Fruit fly (Drosophila melanogaster) whole organism, embryonic: ENCODE measurements around the gene CG6067.

Source experiments
- B-H2 ChIP-seq: fragments of 200-800 bp; sonication (Bioruptor generic); optimal IDR thresholded peaks from 2 replicates; lab custom pipeline; 2018; ENCODE audit warnings: missing biosample characterization, mild to moderate bottlenecking, missing genetic modification characterization
- BEAF-32 ChIP-seq: fragments of 200-800 bp; sonication (Bioruptor generic); optimal IDR thresholded peaks from 3 replicates; lab custom pipeline; 2017; ENCODE audit warnings: missing biosample characterization, missing genetic modification characterization, mild to moderate bottlenecking, moderate library complexity, missing genetic modification reagents
- Bgb ChIP-seq: fragments of 200-800 bp; sonication (Bioruptor generic); IDR thresholded peaks from 2 replicates; pipeline ENCODE4 v1.3.6; 2022; ENCODE audit warnings: missing biosample characterization, missing genetic modification characterization; ENCODE audit not compliant: partially characterized antibody
- CG10543 ChIP-seq: fragments of 200-800 bp; sonication (Bioruptor generic); optimal IDR thresholded peaks from 3 replicates; lab custom pipeline; 2017; ENCODE audit warnings: missing biosample characterization, mild to moderate bottlenecking, missing genetic modification characterization, moderate library complexity
- CG13123 ChIP-seq: fragments of 200-800 bp; sonication (Bioruptor generic); optimal IDR thresholded peaks from 2 replicates; lab custom pipeline; 2016; ENCODE audit warnings: missing biosample characterization, missing genetic modification characterization
- CG16815 ChIP-seq: fragments of 200-800 bp; sonication (Bioruptor generic); optimal IDR thresholded peaks from 3 replicates; lab custom pipeline; 2017; ENCODE audit warnings: missing biosample characterization, mild to moderate bottlenecking, missing genetic modification characterization
- CG17912 ChIP-seq: fragments of 200-800 bp; sonication (Bioruptor generic); optimal IDR thresholded peaks from 2 replicates; lab custom pipeline; 2018; ENCODE audit warnings: missing biosample characterization, mild to moderate bottlenecking, missing genetic modification characterization
- CG2129 ChIP-seq: fragments of 200-800 bp; sonication (Bioruptor generic); IDR thresholded peaks from 2 replicates; pipeline ENCODE4 v1.3.6; 2022; ENCODE audit warnings: missing biosample characterization, missing genetic modification characterization; ENCODE audit not compliant: partially characterized antibody
- CG3847 ChIP-seq: fragments of 200-800 bp; sonication (Bioruptor generic); IDR thresholded peaks from 2 replicates; pipeline ENCODE4 v1.3.6; 2022; ENCODE audit warnings: missing biosample characterization, missing genetic modification characterization
- CG3995 ChIP-seq: fragments of 200-800 bp; sonication (Bioruptor generic); optimal IDR thresholded peaks from 3 replicates; lab custom pipeline; 2016; ENCODE audit warnings: missing biosample characterization, missing genetic modification characterization
- CG7357 ChIP-seq: fragments of 200-800 bp; sonication (Bioruptor generic); IDR thresholded peaks from 3 replicates; pipeline ENCODE4 v1.3.6; 2022; ENCODE audit warnings: missing biosample characterization, missing genetic modification characterization
- CG9817 ChIP-seq: fragments of 200-800 bp; sonication (Bioruptor generic); optimal IDR thresholded peaks from 2 replicates; lab custom pipeline; 2018; ENCODE audit warnings: missing biosample characterization, mild to moderate bottlenecking, missing genetic modification characterization, moderate library complexity
- CG9932 ChIP-seq: fragments of 200-800 bp; sonication (Bioruptor generic); IDR thresholded peaks from 2 replicates; pipeline ENCODE4 v1.3.6; 2022; ENCODE audit warnings: missing biosample characterization, missing genetic modification characterization
- CTCF ChIP-seq: fragments of 200-800 bp; sonication (Bioruptor generic); optimal IDR thresholded peaks from 2 replicates; lab custom pipeline; 2017; ENCODE audit warnings: missing biosample characterization, mild to moderate bottlenecking, missing genetic modification characterization, moderate library complexity
- CoRest ChIP-seq: fragments of 200-800 bp; sonication (Bioruptor generic); optimal IDR thresholded peaks from 3 replicates; lab custom pipeline; 2018; ENCODE audit warnings: missing biosample characterization, mild to moderate bottlenecking, missing genetic modification characterization, moderate library complexity
- Dll ChIP-seq: fragments of 200-800 bp; sonication (Bioruptor generic); IDR thresholded peaks from 4 replicates; pipeline ENCODE4 v1.3.6; 2022; ENCODE audit warnings: missing biosample characterization, missing genetic modification characterization; ENCODE audit not compliant: partially characterized antibody
- Doc3 ChIP-seq: fragments of 200-800 bp; sonication (Bioruptor generic); IDR thresholded peaks from 3 replicates; pipeline ENCODE4 v1.3.6; 2022; ENCODE audit warnings: missing biosample characterization, missing genetic modification characterization; ENCODE audit not compliant: partially characterized antibody
- E2f2 ChIP-seq: fragments of 200-800 bp; sonication (Bioruptor generic); IDR thresholded peaks from 2 replicates; pipeline ENCODE4 v1.3.6; 2022; ENCODE audit warnings: missing biosample characterization, missing genetic modification characterization
- GATAe ChIP-seq: fragments of 200-800 bp; sonication (Bioruptor generic); conservative IDR thresholded peaks from 2 replicates; pipeline ENCODE4 v1.3.6; 2022; ENCODE audit warnings: missing biosample characterization, missing genetic modification characterization
- Opbp ChIP-seq: fragments of 200-800 bp; sonication (Bioruptor generic); IDR thresholded peaks from 3 replicates; pipeline ENCODE4 v1.3.6; 2022; ENCODE audit warnings: missing biosample characterization, missing genetic modification characterization; ENCODE audit not compliant: partially characterized antibody
- Scr ChIP-seq: fragments of 200-800 bp; sonication (Bioruptor generic); IDR thresholded peaks from 2 replicates; pipeline ENCODE4 v1.3.6; 2022; ENCODE audit warnings: missing biosample characterization, missing genetic modification characterization; ENCODE audit not compliant: partially characterized antibody
- TFAM ChIP-seq: fragments of 200-800 bp; sonication (Bioruptor generic); optimal IDR thresholded peaks from 2 replicates; lab custom pipeline; 2017; ENCODE audit warnings: missing biosample characterization, missing genetic modification characterization, inconsistent platforms
- Trl ChIP-seq, 3 experiments: fragments of >200 bp in 2 of 3; fragments of 200-800 bp in 1 of 3; sonication (Bioruptor generic) in 1 of 3; optimal IDR thresholded peaks; 2 replicates in 1 of 3; 3 replicates in 2 of 3; lab custom pipeline; 2016 to 2017; ENCODE audit warnings: missing biosample characterization in 1 of 3, missing genetic modification characterization in 1 of 3
- Usf ChIP-seq: fragments of 200-800 bp; sonication (Bioruptor generic); optimal IDR thresholded peaks from 2 replicates; lab custom pipeline; 2017; ENCODE audit warnings: missing genotype, missing biosample characterization, missing genetic modification characterization
- amos ChIP-seq: fragments of 200-800 bp; sonication (Bioruptor generic); IDR thresholded peaks from 2 replicates; pipeline ENCODE4 v1.3.6; 2022; ENCODE audit warnings: missing biosample characterization, missing genetic modification characterization; ENCODE audit not compliant: partially characterized antibody
- aop ChIP-seq: fragments of 200-800 bp; sonication (Bioruptor generic); IDR thresholded peaks from 2 replicates; pipeline ENCODE4 v1.3.6; 2022; ENCODE audit warnings: missing biosample characterization, missing genetic modification characterization
- chinmo ChIP-seq: fragments of 200-800 bp; sonication (Bioruptor generic); IDR thresholded peaks from 4 replicates; pipeline ENCODE4 v1.3.6; 2022; ENCODE audit warnings: missing biosample characterization, missing genetic modification characterization; ENCODE audit not compliant: partially characterized antibody
- chn ChIP-seq: fragments of 200-800 bp; sonication (Bioruptor generic); optimal IDR thresholded peaks from 2 replicates; lab custom pipeline; 2016; ENCODE audit warnings: missing biosample characterization, missing genetic modification characterization
- esg ChIP-seq: fragments of 200-800 bp; sonication (Bioruptor generic); conservative IDR thresholded peaks from 2 replicates; pipeline ENCODE4 v1.3.6; 2022; ENCODE audit warnings: missing biosample characterization, missing genetic modification characterization
- exex ChIP-seq: fragments of 200-800 bp; sonication (Bioruptor generic); optimal IDR thresholded peaks from 4 replicates; lab custom pipeline; 2018; ENCODE audit warnings: missing biosample characterization, mild to moderate bottlenecking, missing genetic modification characterization, moderate library complexity
- grn ChIP-seq: fragments of 200-800 bp; sonication (Bioruptor generic); optimal IDR thresholded peaks from 3 replicates; lab custom pipeline; 2017; ENCODE audit warnings: missing biosample characterization, missing genetic modification characterization
- lab ChIP-seq: fragments of 200-800 bp; sonication (Bioruptor generic); optimal IDR thresholded peaks from 3 replicates; lab custom pipeline; 2017; ENCODE audit warnings: missing biosample characterization, missing genetic modification characterization, mild to moderate bottlenecking, moderate library complexity, missing genetic modification reagents
- lov ChIP-seq, 2 experiments: fragments of 200-800 bp in 1 of 2; fragments of >200 bp in 1 of 2; sonication (Bioruptor generic) in 1 of 2; IDR thresholded peaks in 1 of 2; optimal IDR thresholded peaks in 1 of 2; 2 replicates in 1 of 2; 3 replicates in 1 of 2; pipeline versions ENCODE4 v1.3.6 to Lab custom; 2017 to 2022; ENCODE audit warnings: missing biosample characterization in 1 of 2, missing genetic modification characterization in 1 of 2
- mirr ChIP-seq: fragments of 200-800 bp; sonication (Bioruptor generic); optimal IDR thresholded peaks from 3 replicates; lab custom pipeline; 2018; ENCODE audit warnings: missing biosample characterization, mild to moderate bottlenecking, missing genetic modification characterization
- row ChIP-seq: fragments of 200-800 bp; sonication (Bioruptor generic); IDR thresholded peaks from 3 replicates; pipeline ENCODE4 v1.3.6; 2022; ENCODE audit warnings: missing biosample characterization, missing genetic modification characterization
- salm ChIP-seq: fragments of 200-800 bp; sonication (Bioruptor generic); optimal IDR thresholded peaks from 2 replicates; lab custom pipeline; 2018; ENCODE audit warnings: missing biosample characterization, mild to moderate bottlenecking, missing genetic modification characterization
- sima ChIP-seq: fragments of 200-800 bp; sonication (Bioruptor generic); optimal IDR thresholded peaks from 2 replicates; lab custom pipeline; 2016; ENCODE audit warnings: missing biosample characterization, missing genetic modification characterization
- sna ChIP-seq: fragments of 200-800 bp; sonication (Bioruptor generic); IDR thresholded peaks from 2 replicates; pipeline ENCODE4 v1.3.6; 2022; ENCODE audit warnings: missing biosample characterization, missing genetic modification characterization; ENCODE audit not compliant: partially characterized antibody
- sug ChIP-seq: fragments of 200-800 bp; optimal IDR thresholded peaks from 2 replicates; lab custom pipeline; 2019; ENCODE audit warnings: missing biosample characterization, mild to moderate bottlenecking, missing genetic modification characterization, moderate library complexity
- tup ChIP-seq: fragments of 200-800 bp; sonication (Bioruptor generic); optimal IDR thresholded peaks from 2 replicates; lab custom pipeline; 2016; ENCODE audit warnings: missing biosample characterization, mild to moderate bottlenecking, missing genetic modification characterization, moderate library complexity
- unc-4 ChIP-seq: fragments of 200-800 bp; sonication (Bioruptor generic); IDR thresholded peaks from 2 replicates; pipeline ENCODE4 v1.3.6; 2022; ENCODE audit warnings: missing biosample characterization, missing genetic modification characterization; ENCODE audit not compliant: partially characterized antibody
- vnd ChIP-seq: fragments of 200-800 bp; sonication (Bioruptor generic); IDR thresholded peaks from 3 replicates; pipeline ENCODE4 v1.3.6; 2022; ENCODE audit warnings: missing biosample characterization, missing genetic modification characterization; ENCODE audit not compliant: partially characterized antibody

CG6067 gene

DNA sequence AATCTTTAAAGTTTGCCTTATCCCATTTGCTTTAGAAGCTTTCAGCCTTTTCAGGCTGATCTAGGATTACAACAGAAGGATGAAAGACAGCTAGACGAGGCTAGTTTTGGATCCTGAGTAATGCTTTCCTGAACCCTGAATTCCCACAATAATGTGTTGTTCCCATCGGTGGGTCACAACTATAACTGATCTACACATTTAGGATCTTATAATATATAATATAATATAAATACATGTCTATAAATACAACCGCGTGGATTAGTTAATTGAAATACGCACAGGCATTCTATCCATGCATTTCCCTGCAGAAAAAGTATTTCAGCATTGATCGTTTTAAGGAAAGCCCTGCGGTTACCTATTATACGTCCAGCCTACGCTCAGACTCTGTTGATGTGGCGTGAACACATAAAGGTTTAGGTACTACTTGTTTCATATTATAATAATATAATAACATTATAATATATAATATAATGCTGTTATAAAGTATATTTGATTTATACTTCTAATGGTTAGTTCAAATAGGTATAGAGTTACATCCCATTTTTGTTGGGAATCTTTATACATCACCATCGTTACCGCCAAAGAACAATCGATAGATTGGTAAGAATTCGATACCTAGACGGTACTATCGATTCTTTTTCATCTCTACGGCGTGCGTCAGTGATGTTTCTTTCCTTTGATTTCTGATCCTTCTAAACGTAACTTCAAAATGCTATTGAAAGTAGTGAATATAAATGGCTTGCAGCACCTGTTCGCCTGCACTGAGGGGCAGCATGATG lies 10.2 kb upstream of the CG6067 start, which contains the start of gene CG32756 (continued):
- peak; percentile 72 for TF ChIP-seq amos (GFP tag; lab: Robert Waterston, UW)
- TF ChIP-seq Scr (GFP tag; lab: Robert Waterston, UW) = peak; percentile 72
- TF ChIP-seq sna (GFP tag; lab: Robert Waterston, UW) = peak; percentile 52; the same call in 1 of the 2 replicates
- TF ChIP-seq Doc3 (GFP tag; lab: Robert Waterston, UW) = peak; percentile 50; the same call in 1 of the 3 replicates
- TF ChIP-seq BEAF-32 (GFP tag; lab: Kevin White, UChicago) = peak; percentile 38
- peak; percentile 69 for TF ChIP-seq Bgb (GFP tag; lab: Robert Waterston, UW)
- TF ChIP-seq Opbp = peak; percentile 71; the same call in 2 of the 3 replicates
- peak; percentile 65; the same call in 1 of the 2 replicates for TF ChIP-seq unc-4
- TF ChIP-seq row (GFP tag; lab: Robert Waterston, UW) = 0 out of 3 replicates have a peak, but pooled peaks have one; percentile 37
- peak; percentile 59; the same call in 1 of the 3 replicates for TF ChIP-seq CG7357 (GFP tag; lab: Robert Waterston, UW)
- TF ChIP-seq CG2129 (GFP tag; lab: Robert Waterston, UW) = peak; percentile 31; the same call in 1 of the 2 replicates
- peak; percentile 76 for TF ChIP-seq Dll (GFP tag; lab: Robert Waterston, UW)
- TF ChIP-seq vnd = peak; percentile 50; the same call in 1 of the 3 replicates

DNA sequence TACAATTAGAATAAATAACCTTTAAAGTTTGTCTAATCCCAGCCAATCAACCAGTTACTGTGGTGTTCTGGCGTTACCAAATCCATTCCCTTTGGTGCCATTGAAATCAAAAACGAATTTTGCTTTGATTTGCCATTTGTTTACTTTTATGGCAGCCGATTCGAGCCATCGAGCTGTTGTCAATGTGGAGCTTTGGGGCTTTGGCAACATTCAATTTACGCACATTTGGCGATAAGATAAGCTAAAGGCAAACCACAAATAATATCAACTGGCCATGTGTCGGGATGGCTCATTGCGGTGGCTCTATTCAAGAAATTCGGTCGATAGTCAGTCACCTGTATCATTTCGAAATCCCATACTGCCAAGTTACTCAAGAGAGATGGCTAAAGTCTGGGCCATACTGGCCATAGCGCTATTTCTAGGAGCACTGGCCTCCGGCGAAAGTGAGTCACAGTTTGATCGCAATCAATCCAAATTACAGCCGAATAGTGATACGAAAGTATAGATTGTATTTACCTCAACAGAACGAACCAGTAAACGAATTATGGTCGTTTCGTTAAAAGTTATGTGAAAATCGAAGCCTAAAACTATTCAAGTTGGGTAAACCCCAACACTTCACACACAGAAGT lies 7.4 kb upstream of the CG6067 start, which contains the start of gene CG6041:
Gene CG6041, plus strand, starts transcription at position 291 of the 629 bp plus-strand sequence.
- TF ChIP-seq CG3995 = peak; percentile 23
- TF ChIP-seq GATAe (GFP tag; lab: Robert Waterston, UW) = 0 out of 2 replicates have a peak, but pooled peaks have one; percentile 22
- peak; percentile 46 for TF ChIP-seq sug
- TF ChIP-seq CG10543 (GFP tag; lab: Kevin White, UChicago) = peak; percentile 13
- TF ChIP-seq exex = peak; percentile 91
- TF ChIP-seq B-H2 (GFP tag; lab: Kevin White, UChicago) = peak; percentile 15
- TF ChIP-seq mirr = peak; percentile 7
- no peak for TF ChIP-seq sima (GFP tag; lab: Kevin White, UChicago)
- 0 out of 4 replicates have a peak, but pooled peaks have one; percentile 27 for TF ChIP-seq chinmo
- peak; percentile 33 for TF ChIP-seq lab (GFP tag; lab: Kevin White, UChicago)
- no peak for TF ChIP-seq salm
- peak; percentile 61 for TF ChIP-seq grn (GFP tag; lab: Kevin White, UChicago)
- no peak for TF ChIP-seq aop (GFP tag; lab: Robert Waterston, UW)
- TF ChIP-seq, all 482 proteins: peak for 10

DNA sequence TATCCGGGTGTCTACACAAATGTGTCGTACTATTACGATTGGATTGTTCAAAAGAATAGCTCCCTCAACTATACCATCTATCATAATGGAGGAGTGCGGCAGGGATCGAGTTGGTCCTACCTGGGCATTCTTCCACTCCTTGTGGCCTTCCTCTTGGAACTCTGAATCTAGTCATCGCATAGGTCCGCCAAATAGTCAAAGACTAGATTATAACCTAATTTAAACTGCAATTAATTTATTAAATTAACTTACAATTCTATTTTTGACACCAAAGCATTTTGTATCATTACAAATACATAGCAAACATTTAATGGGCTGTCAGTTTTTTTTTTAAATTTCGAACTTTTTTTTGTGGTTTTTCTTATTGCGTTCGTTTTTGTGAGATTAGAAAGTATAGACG lies 5.5 kb upstream of the CG6067 start, which contains the start of gene CG32755:
Gene CG32755, plus strand, starts transcription at position 301 of the 400 bp plus-strand sequence.
- TF ChIP-seq CG9932 (no peak), Usf (GFP tag; lab: Kevin White, UChicago) (no peak), chn (GFP tag; lab: Kevin White, UChicago) (no peak), BEAF-32 (GFP tag; lab: Kevin White, UChicago) (no peak), esg (GFP tag; lab: Robert Waterston, UW) (no peak), CoRest (tag; lab: Kevin White, UChicago) (no peak), CG3847 (no peak), CTCF (GFP tag; lab: Kevin White, UChicago) (no peak), lov (optimal IDR thresholded peaks at IDR 0.05; lab: Kevin White, UChicago) (no peak), lov (GFP tag; IDR thresholded peaks at IDR 0.05; lab: Robert Waterston, UW) (no peak), tup (GFP tag; lab: Kevin White, UChicago) (no peak), Trl (optimal IDR thresholded peaks at IDR 0.05; lab: Kevin White, UChicago) (no peak), Trl (GFP tag; optimal IDR thresholded peaks at IDR 0.05; lab: Kevin White, UChicago) (no peak), CG17912 (GFP tag; lab: Kevin White, UChicago) (no peak), CG9817 (tag; lab: Kevin White, UChicago) (no peak), TFAM (GFP tag; lab: Kevin White, UChicago) (no peak), CG16815 (no peak), CG13123 (no peak), E2f2 (GFP tag; lab: Robert Waterston, UW) (no peak), lab (GFP tag; lab: Kevin White, UChicago) (no peak)
